Fruit fly (Drosophila melanogaster) whole organism, embryonic: ENCODE results near the gene Tmem214.

Experiments
- Atf3 ChIP-seq: fragments of 200-800 bp; sonication (Bioruptor generic); optimal IDR thresholded peaks from 3 replicates; lab custom pipeline; 2016; ENCODE audit warnings: missing biosample characterization, missing genetic modification characterization
- B-H1 ChIP-seq: fragments of 200-800 bp; sonication (Bioruptor generic); IDR thresholded peaks from 3 replicates; pipeline ENCODE4 v1.3.6; 2022; ENCODE audit warnings: missing biosample characterization, missing genetic modification characterization
- Bteb2 ChIP-seq: fragments of 200-800 bp; sonication (Bioruptor generic); optimal IDR thresholded peaks from 2 replicates; lab custom pipeline; 2016; ENCODE audit warnings: missing biosample characterization, missing genetic modification characterization
- CG10979 ChIP-seq: fragments of 200-800 bp; sonication (Bioruptor generic); optimal IDR thresholded peaks from 2 replicates; lab custom pipeline; 2018; ENCODE audit warnings: missing biosample characterization, mild to moderate bottlenecking, missing genetic modification characterization, moderate library complexity
- CG11247 ChIP-seq: fragments of 200-800 bp; sonication (Bioruptor generic); IDR thresholded peaks from 2 replicates; pipeline ENCODE4 v1.3.6; 2022; ENCODE audit warnings: missing biosample characterization, missing genetic modification characterization
- CG14014 ChIP-seq: fragments of 200-800 bp; sonication (Bioruptor generic); IDR thresholded peaks from 2 replicates; pipeline ENCODE4 v1.3.6; 2022; ENCODE audit warnings: missing biosample characterization, missing genetic modification characterization
- CG14441 ChIP-seq: fragments of 200-800 bp; sonication (Bioruptor generic); IDR thresholded peaks from 2 replicates; pipeline ENCODE4 v1.3.6; 2022; ENCODE audit warnings: missing biosample characterization, missing genetic modification characterization
- CG1529 ChIP-seq: fragments of 200-800 bp; sonication (Bioruptor generic); optimal IDR thresholded peaks from 3 replicates; lab custom pipeline; 2018; ENCODE audit warnings: missing biosample characterization, missing genetic modification characterization
- CG1647 ChIP-seq: fragments of 200-800 bp; sonication (Bioruptor generic); optimal IDR thresholded peaks from 3 replicates; lab custom pipeline; 2016; ENCODE audit warnings: missing biosample characterization, missing genetic modification characterization
- CG17912 ChIP-seq: fragments of 200-800 bp; sonication (Bioruptor generic); optimal IDR thresholded peaks from 2 replicates; lab custom pipeline; 2018; ENCODE audit warnings: missing biosample characterization, mild to moderate bottlenecking, missing genetic modification characterization
- CG2875 ChIP-seq: fragments of 200-800 bp; sonication (Bioruptor generic); optimal IDR thresholded peaks from 2 replicates; lab custom pipeline; 2017; ENCODE audit warnings: missing biosample characterization, mild to moderate bottlenecking, missing genetic modification characterization, missing genetic modification reagents
- CG2889 ChIP-seq: fragments of 200-800 bp; sonication (Bioruptor generic); IDR thresholded peaks from 3 replicates; pipeline ENCODE4 v1.3.6; 2022; ENCODE audit warnings: missing biosample characterization, missing genetic modification characterization
- CG30403 ChIP-seq: fragments of 200-800 bp; sonication (Bioruptor generic); optimal IDR thresholded peaks from 3 replicates; lab custom pipeline; 2016; ENCODE audit warnings: missing biosample characterization, missing genetic modification characterization
- CG31388 ChIP-seq: fragments of 200-800 bp; sonication (Bioruptor generic); optimal IDR thresholded peaks from 2 replicates; lab custom pipeline; 2016; ENCODE audit warnings: missing biosample characterization, missing genetic modification characterization
- CG33557 ChIP-seq: fragments of 200-800 bp; sonication (Bioruptor generic); optimal IDR thresholded peaks from 2 replicates; lab custom pipeline; 2019; ENCODE audit warnings: missing biosample characterization, mild to moderate bottlenecking, missing genetic modification characterization, moderate library complexity
- CG3407 ChIP-seq: fragments of 200-800 bp; sonication (Bioruptor generic); optimal IDR thresholded peaks from 2 replicates; lab custom pipeline; 2018; ENCODE audit warnings: missing biosample characterization, mild to moderate bottlenecking, missing genetic modification characterization
- CG4282 ChIP-seq: fragments of 200-800 bp; sonication (Bioruptor generic); optimal IDR thresholded peaks from 2 replicates; lab custom pipeline; 2016; ENCODE audit warnings: missing biosample characterization, missing genetic modification characterization
- CG43689 ChIP-seq: fragments of 200-800 bp; sonication (Bioruptor generic); IDR thresholded peaks from 2 replicates; pipeline ENCODE4 v1.3.6; 2022; ENCODE audit warnings: missing biosample characterization, missing genetic modification characterization
- CG4617 ChIP-seq: fragments of 200-800 bp; sonication (Bioruptor generic); optimal IDR thresholded peaks from 3 replicates; lab custom pipeline; 2016; ENCODE audit warnings: missing biosample characterization, missing genetic modification characterization, borderline replicate concordance
- CG4854 ChIP-seq: fragments of 200-800 bp; sonication (Bioruptor generic); optimal IDR thresholded peaks from 2 replicates; lab custom pipeline; 2016; ENCODE audit warnings: missing biosample characterization, missing genetic modification characterization, inconsistent platforms
- CG5245 ChIP-seq: fragments of 200-800 bp; sonication (Bioruptor generic); optimal IDR thresholded peaks from 3 replicates; lab custom pipeline; 2016; ENCODE audit warnings: missing biosample characterization, missing genetic modification characterization
- CG6689 ChIP-seq: fragments of 200-800 bp; sonication (Bioruptor generic); IDR thresholded peaks from 2 replicates; pipeline ENCODE4 v1.3.6; 2022; ENCODE audit warnings: missing biosample characterization, missing genetic modification characterization
- D ChIP-seq, 2 experiments: fragments of 200-800 bp in 1 of 2; fragments of >200 bp in 1 of 2; sonication (Bioruptor generic) in 1 of 2; optimal IDR thresholded peaks; 2 replicates in 1 of 2; 3 replicates in 1 of 2; lab custom pipeline; 2017; ENCODE audit warnings: mild to moderate bottlenecking in 1 of 2, missing biosample characterization in 1 of 2, missing genetic modification characterization in 1 of 2, missing genetic modification reagents in 1 of 2
- Dp ChIP-seq: fragments of 200-800 bp; sonication (Bioruptor generic); optimal IDR thresholded peaks from 2 replicates; lab custom pipeline; 2018; ENCODE audit warnings: missing biosample characterization, mild to moderate bottlenecking, missing genetic modification characterization, moderate library complexity
- Lim3 ChIP-seq: fragments of 200-800 bp; sonication (Bioruptor generic); IDR thresholded peaks from 2 replicates; pipeline ENCODE4 v1.3.6; 2022; ENCODE audit warnings: missing biosample characterization, missing genetic modification characterization
- Nf-YC ChIP-seq: fragments of 200-800 bp; optimal IDR thresholded peaks from 3 replicates; lab custom pipeline; 2019; ENCODE audit warnings: missing biosample characterization, mild to moderate bottlenecking, missing genetic modification characterization, moderate library complexity
- NfI ChIP-seq: fragments of 200-800 bp; sonication (Bioruptor generic); optimal IDR thresholded peaks from 3 replicates; lab custom pipeline; 2018; ENCODE audit warnings: missing biosample characterization, mild to moderate bottlenecking, missing genetic modification characterization, moderate library complexity
- Ssrp ChIP-seq: fragments of 200-800 bp; sonication (Bioruptor generic); optimal IDR thresholded peaks from 2 replicates; lab custom pipeline; 2018; ENCODE audit warnings: missing biosample characterization, mild to moderate bottlenecking, missing genetic modification characterization, moderate library complexity
- Taf1 ChIP-seq: fragments of 200-800 bp; sonication (Bioruptor generic); IDR thresholded peaks from 2 replicates; pipeline ENCODE4 v1.3.6; 2022; ENCODE audit warnings: missing biosample characterization, missing genetic modification characterization
- ac ChIP-seq: fragments of 200-800 bp; sonication (Bioruptor generic); optimal IDR thresholded peaks from 3 replicates; lab custom pipeline; 2017; ENCODE audit warnings: missing biosample characterization, mild to moderate bottlenecking, missing genetic modification characterization
- chif ChIP-seq, 2 experiments: fragments of 200-800 bp; sonication (Bioruptor generic); optimal IDR thresholded peaks; 3 replicates each; lab custom pipeline; 2016; ENCODE audit warnings: missing biosample characterization in 2 of 2, missing genetic modification characterization in 2 of 2
- chn ChIP-seq: fragments of 200-800 bp; sonication (Bioruptor generic); optimal IDR thresholded peaks from 2 replicates; lab custom pipeline; 2016; ENCODE audit warnings: missing biosample characterization, missing genetic modification characterization
- crc ChIP-seq: fragments of 200-800 bp; sonication (Bioruptor generic); optimal IDR thresholded peaks from 2 replicates; lab custom pipeline; 2016; ENCODE audit warnings: missing biosample characterization, missing genetic modification characterization
- disco-r ChIP-seq: fragments of 200-800 bp; sonication (Bioruptor generic); optimal IDR thresholded peaks from 2 replicates; lab custom pipeline; 2016; ENCODE audit warnings: missing biosample characterization, missing genetic modification characterization
- ewg ChIP-seq: fragments of 200-800 bp; sonication (Bioruptor generic); optimal IDR thresholded peaks from 3 replicates; lab custom pipeline; 2017; ENCODE audit warnings: mild to moderate bottlenecking, missing biosample characterization, missing genetic modification reagents, missing genetic modification characterization
- gt ChIP-seq: fragments of 200-800 bp; sonication (Bioruptor generic); IDR thresholded peaks from 2 replicates; pipeline ENCODE4 v1.3.6; 2022; ENCODE audit warnings: missing biosample characterization, missing genetic modification characterization
- jing ChIP-seq: fragments of 200-800 bp; sonication (Bioruptor generic); optimal IDR thresholded peaks from 2 replicates; lab custom pipeline; 2018; ENCODE audit warnings: missing biosample characterization, mild to moderate bottlenecking, missing genetic modification characterization
- lov ChIP-seq, 2 experiments: fragments of 200-800 bp in 1 of 2; fragments of >200 bp in 1 of 2; sonication (Bioruptor generic) in 1 of 2; IDR thresholded peaks in 1 of 2; optimal IDR thresholded peaks in 1 of 2; 2 replicates in 1 of 2; 3 replicates in 1 of 2; pipeline versions ENCODE4 v1.3.6 to Lab custom; 2017 to 2022; ENCODE audit warnings: missing biosample characterization in 1 of 2, missing genetic modification characterization in 1 of 2
- pb ChIP-seq: fragments of 200-800 bp; sonication (Bioruptor generic); optimal IDR thresholded peaks from 3 replicates; lab custom pipeline; 2016; ENCODE audit warnings: missing biosample characterization, missing genetic modification characterization
- phol ChIP-seq: fragments of 200-800 bp; sonication (Bioruptor generic); optimal IDR thresholded peaks from 3 replicates; lab custom pipeline; 2018; ENCODE audit warnings: missing biosample characterization, mild to moderate bottlenecking, missing genetic modification characterization, moderate library complexity
- pzg ChIP-seq: fragments of 200-800 bp; sonication (Bioruptor generic); optimal IDR thresholded peaks from 3 replicates; lab custom pipeline; 2018; ENCODE audit warnings: missing biosample characterization, mild to moderate bottlenecking, missing genetic modification characterization, moderate library complexity
- rib ChIP-seq: fragments of 200-800 bp; sonication (Bioruptor generic); IDR thresholded peaks from 2 replicates; pipeline ENCODE4 v1.3.6; 2022; ENCODE audit warnings: missing biosample characterization, missing genetic modification characterization
- row ChIP-seq: fragments of 200-800 bp; sonication (Bioruptor generic); IDR thresholded peaks from 3 replicates; pipeline ENCODE4 v1.3.6; 2022; ENCODE audit warnings: missing biosample characterization, missing genetic modification characterization
- scrt ChIP-seq: fragments of 200-800 bp; sonication (Bioruptor generic); optimal IDR thresholded peaks from 2 replicates; lab custom pipeline; 2018; ENCODE audit warnings: missing biosample characterization, mild to moderate bottlenecking, missing genetic modification characterization, moderate library complexity
- sens ChIP-seq: fragments of 200-800 bp; sonication (Bioruptor generic); peaks from one replicate; lab custom pipeline; 2016; ENCODE audit warnings: missing biosample characterization, missing genetic modification characterization
- sug ChIP-seq: fragments of 200-800 bp; optimal IDR thresholded peaks from 2 replicates; lab custom pipeline; 2019; ENCODE audit warnings: missing biosample characterization, mild to moderate bottlenecking, missing genetic modification characterization, moderate library complexity
- tap ChIP-seq: fragments of 200-800 bp; optimal IDR thresholded peaks from 3 replicates; lab custom pipeline; 2019; ENCODE audit warnings: missing biosample characterization, mild to moderate bottlenecking, missing genetic modification characterization, moderate library complexity
- unc-4 ChIP-seq: fragments of 200-800 bp; sonication (Bioruptor generic); IDR thresholded peaks from 2 replicates; pipeline ENCODE4 v1.3.6; 2022; ENCODE audit warnings: missing biosample characterization, missing genetic modification characterization; ENCODE audit not compliant: partially characterized antibody
- usp ChIP-seq: fragments of >200 bp; optimal IDR thresholded peaks from 2 replicates; lab custom pipeline; 2017; ENCODE audit warnings: missing biosample characterization, missing genetic modification characterization
- vvl ChIP-seq: fragments of 200-800 bp; sonication (Bioruptor generic); IDR thresholded peaks from 2 replicates; pipeline ENCODE4 v1.3.6; 2022; ENCODE audit warnings: missing biosample characterization, missing genetic modification characterization
- zf30C ChIP-seq: fragments of 200-800 bp; sonication (Bioruptor generic); optimal IDR thresholded peaks from 3 replicates; lab custom pipeline; 2018; ENCODE audit warnings: missing biosample characterization, mild to moderate bottlenecking, missing genetic modification characterization
- zfh2 ChIP-seq: fragments of 200-800 bp; sonication (Bioruptor generic); optimal IDR thresholded peaks from 2 replicates; lab custom pipeline; 2016; ENCODE audit warnings: missing biosample characterization, missing genetic modification characterization

The Tmem214 gene

dm6 chr2L:10968009-10968383, 2.1 kb downstream of the Tmem214 start (continued):
- TF ChIP-seq lov (optimal IDR thresholded peaks at IDR 0.05; lab: Kevin White, UChicago), result no peak
- TF ChIP-seq lov (GFP tag; IDR thresholded peaks at IDR 0.05; lab: Robert Waterston, UW), result no peak
- no peak for TF ChIP-seq tap
- TF ChIP-seq CG30403 (GFP tag; lab: Kevin White, UChicago), result no peak
- no peak for TF ChIP-seq CG11247 (GFP tag; lab: Robert Waterston, UW)
- TF ChIP-seq Dp (GFP tag; lab: Kevin White, UChicago), result peak; percentile 75
- no peak for TF ChIP-seq CG33557
- no peak for TF ChIP-seq zf30C (GFP tag; lab: Kevin White, UChicago)
- no peak for TF ChIP-seq Atf3 (GFP tag; lab: Kevin White, UChicago)
- TF ChIP-seq ac, result no peak
- TF ChIP-seq CG4854, result no peak
- TF ChIP-seq disco-r (GFP tag; lab: Kevin White, UChicago), result no peak
- no peak for TF ChIP-seq CG1529 (GFP tag; lab: Kevin White, UChicago)
- no peak for TF ChIP-seq CG4282 (GFP tag; lab: Kevin White, UChicago)
- no peak for TF ChIP-seq CG2889 (GFP tag; lab: Robert Waterston, UW)
- TF ChIP-seq jing (GFP tag; lab: Kevin White, UChicago), result no peak
- peak; percentile 31 for TF ChIP-seq CG4617 (GFP tag; lab: Kevin White, UChicago)
- TF ChIP-seq CG6689 (GFP tag; lab: Robert Waterston, UW), result no peak
- no peak for TF ChIP-seq crc (GFP tag; lab: Kevin White, UChicago)
- TF ChIP-seq usp (GFP tag; lab: Kevin White, UChicago), result no peak
- TF ChIP-seq CG14441 (GFP tag; lab: Robert Waterston, UW), result no peak
- no peak for TF ChIP-seq CG3407 (GFP tag; lab: Kevin White, UChicago)
- peak; percentile 6; the same call in 1 of the 3 replicates for TF ChIP-seq row (GFP tag; lab: Robert Waterston, UW)
- no peak for TF ChIP-seq Nf-YC
- no peak for TF ChIP-seq CG31388 (GFP tag; lab: Kevin White, UChicago)
- TF ChIP-seq Taf1, result no peak
- no peak for TF ChIP-seq scrt (GFP tag; lab: Kevin White, UChicago)
- no peak for TF ChIP-seq chif (GFP tag; optimal IDR thresholded peaks at IDR 0.05; lab: Kevin White, UChicago)
- TF ChIP-seq CG1647 (GFP tag; lab: Kevin White, UChicago), result no peak
- TF ChIP-seq NfI (GFP tag; lab: Kevin White, UChicago), result no peak
- no peak for TF ChIP-seq rib (GFP tag; lab: Robert Waterston, UW)
- no peak for TF ChIP-seq CG14014
- TF ChIP-seq Lim3 (GFP tag; lab: Robert Waterston, UW), result no peak
- TF ChIP-seq CG5245 (GFP tag; lab: Kevin White, UChicago), result no peak
- TF ChIP-seq sens (GFP tag; lab: Kevin White, UChicago), result no peak
- TF ChIP-seq Bteb2 (GFP tag; lab: Kevin White, UChicago), result no peak
- no peak for TF ChIP-seq gt (GFP tag; lab: Robert Waterston, UW)
- TF ChIP-seq B-H1 (GFP tag; lab: Robert Waterston, UW), result no peak
- TF ChIP-seq pb, result no peak
- no peak for TF ChIP-seq unc-4 (GFP tag; lab: Robert Waterston, UW)
- no peak for TF ChIP-seq CG43689
- TF ChIP-seq CG10979 (tag; lab: Kevin White, UChicago), result no peak
- no peak for TF ChIP-seq sug (tag; lab: Kevin White, UChicago)
- peak; percentile 59 for TF ChIP-seq pzg (GFP tag; lab: Kevin White, UChicago)
- TF ChIP-seq Ssrp (tag; lab: Kevin White, UChicago), result no peak
- TF ChIP-seq zfh2 (GFP tag; lab: Kevin White, UChicago), result no peak
- no peak for TF ChIP-seq CG17912 (GFP tag; lab: Kevin White, UChicago)
- no peak for TF ChIP-seq CG2875 (GFP tag; lab: Kevin White, UChicago)
- no peak for TF ChIP-seq D (optimal IDR thresholded peaks at IDR 0.05; lab: Kevin White, UChicago)
- no peak for TF ChIP-seq D (GFP tag; optimal IDR thresholded peaks at IDR 0.05; lab: Kevin White, UChicago)
- no peak for TF ChIP-seq phol (tag; lab: Kevin White, UChicago)
- peak; percentile 8; the same call in 1 of the 2 replicates for TF ChIP-seq vvl (GFP tag; lab: Robert Waterston, UW)
- TF ChIP-seq ewg (GFP tag; lab: Kevin White, UChicago), result no peak
- no peak for TF ChIP-seq chn
